Fruit fly (Drosophila melanogaster) whole organism: ENCODE results near the gene CG14237.

Experiments
- CG8478 ChIP-seq: fragments of >200 bp; optimal IDR thresholded peaks from 2 replicates; lab custom pipeline; 2018; ENCODE audit warnings: inconsistent platforms
- Dll ChIP-seq: fragments of >200 bp; optimal IDR thresholded peaks from 2 replicates; lab custom pipeline; 2017
- EcR ChIP-seq, 2 experiments: fragments of >200 bp; optimal IDR thresholded peaks; 2 replicates each; lab custom pipeline; 2017; ENCODE audit warnings: missing biosample characterization in 2 of 2, missing genetic modification characterization in 2 of 2, missing genetic modification reagents in 2 of 2
- pan ChIP-seq: fragments of >200 bp; optimal IDR thresholded peaks from 2 replicates; lab custom pipeline; 2017
- psq ChIP-seq: fragments of >200 bp; optimal IDR thresholded peaks from 2 replicates; lab custom pipeline; 2017
- usp ChIP-seq: fragments of >200 bp; optimal IDR thresholded peaks from 2 replicates; lab custom pipeline; 2017; ENCODE audit warnings: missing biosample characterization, missing genetic modification characterization, mixed read lengths

CG14237 gene

dm6 chr3R:26440455-26441196 lies 16.1 kb upstream of the CG14237 start, which contains the start of gene tx:
TSS of gene tx (plus strand) at chr3R:26440778.
- TF ChIP-seq EcR (GFP tag; optimal IDR thresholded peaks at IDR 0.05; lab: Kevin White, UChicago): no peak
- TF ChIP-seq pan (lab: Kevin White, UChicago): no peak
- no peak for TF ChIP-seq Dll (lab: Kevin White, UChicago)
- no peak for TF ChIP-seq usp (GFP tag; lab: Kevin White, UChicago)
- no peak for TF ChIP-seq psq (lab: Kevin White, UChicago)
- TF ChIP-seq CG8478: no peak

DNA sequence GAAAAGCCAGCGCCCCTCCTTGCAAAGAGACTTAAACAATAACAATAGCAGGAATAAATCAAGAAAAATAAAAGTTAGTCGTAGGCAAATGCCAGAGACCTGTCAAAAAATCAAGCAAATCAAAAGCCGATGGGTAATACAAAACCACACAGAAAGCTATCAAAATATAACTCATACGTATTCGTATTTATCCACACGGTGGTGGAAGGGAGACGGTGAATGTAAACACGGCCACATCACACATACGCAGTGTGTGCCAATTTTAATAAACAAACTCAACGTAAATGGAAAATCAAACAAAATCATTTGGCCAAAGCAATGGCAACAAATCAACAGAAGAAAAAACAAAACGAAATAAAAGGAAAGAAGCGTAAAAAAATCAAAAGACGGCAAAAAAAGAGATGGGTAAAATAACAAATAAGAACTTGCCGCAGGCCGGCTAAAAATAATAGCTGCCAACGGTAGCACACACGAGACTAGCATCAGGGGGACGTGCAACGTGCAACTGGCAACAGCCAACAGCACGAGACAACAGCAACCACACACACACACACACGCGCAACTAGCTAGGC lies 14.0 kb upstream of the CG14237 start:
- TF ChIP-seq pan (lab: Kevin White, UChicago) (no peak), EcR (GFP tag; optimal IDR thresholded peaks at IDR 0.05; lab: Kevin White, UChicago) (no peak), Dll (lab: Kevin White, UChicago) (no peak), psq (lab: Kevin White, UChicago) (no peak), CG8478 (no peak), usp (GFP tag; lab: Kevin White, UChicago) (no peak)

- TF ChIP-seq EcR (GFP tag; optimal IDR thresholded peaks at IDR 0.05; lab: Kevin White, UChicago): no peak
These were observed 13.3 kb upstream of the CG14237 start for dm6 chr3R:26443343-26443742.

dm6 chr3R:26443875-26444511 lies 12.7 kb upstream of the CG14237 start:
- TF ChIP-seq usp (GFP tag; lab: Kevin White, UChicago): no peak
- no peak for TF ChIP-seq pan (lab: Kevin White, UChicago)
- TF ChIP-seq EcR (GFP tag; optimal IDR thresholded peaks at IDR 0.05; lab: Kevin White, UChicago): no peak
- TF ChIP-seq psq (lab: Kevin White, UChicago): no peak
- no peak for TF ChIP-seq CG8478
- no peak for TF ChIP-seq Dll (lab: Kevin White, UChicago)

dm6 chr3R:26448779-26449178 lies 7.9 kb upstream of the CG14237 start, which contains the start of gene Hex-t1:
TSS of gene Hex-t1 (plus strand) at chr3R:26449079.
- TF ChIP-seq Dll (lab: Kevin White, UChicago): no peak
- no peak for TF ChIP-seq CG8478
- no peak for TF ChIP-seq psq (lab: Kevin White, UChicago)
- no peak for TF ChIP-seq usp (GFP tag; lab: Kevin White, UChicago)
- no peak for TF ChIP-seq pan (lab: Kevin White, UChicago)
- TF ChIP-seq EcR (GFP tag; optimal IDR thresholded peaks at IDR 0.05; lab: Kevin White, UChicago): no peak

DNA sequence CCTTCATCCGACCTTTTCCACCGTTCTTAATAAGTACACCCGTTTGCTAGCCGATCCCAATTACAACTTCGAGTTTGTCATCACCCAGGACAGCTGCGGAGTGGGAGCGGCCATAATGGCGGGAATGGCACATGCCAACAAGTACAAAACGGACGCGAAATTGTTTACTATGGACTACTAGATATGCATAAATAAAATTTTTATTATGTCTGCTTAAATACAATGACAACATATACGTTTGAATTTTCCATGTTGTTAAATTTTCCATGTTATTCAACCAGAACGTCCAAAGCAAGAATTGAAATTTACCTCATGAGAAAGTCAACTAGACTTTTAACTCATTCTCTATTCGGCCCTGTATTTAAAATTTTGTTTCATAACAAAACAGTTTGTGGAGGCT lies 6.3 kb upstream of the CG14237 start, which contains the start of gene Hex-t2:
Hex-t2 (plus strand) TSS at position 301 of the 400 bp plus-strand sequence.
- TF ChIP-seq pan (lab: Kevin White, UChicago): no peak
- no peak for TF ChIP-seq EcR (GFP tag; optimal IDR thresholded peaks at IDR 0.05; lab: Kevin White, UChicago)
- TF ChIP-seq psq (lab: Kevin White, UChicago): no peak
- no peak for TF ChIP-seq usp (GFP tag; lab: Kevin White, UChicago)
- TF ChIP-seq Dll (lab: Kevin White, UChicago): no peak
- TF ChIP-seq CG8478: no peak

DNA sequence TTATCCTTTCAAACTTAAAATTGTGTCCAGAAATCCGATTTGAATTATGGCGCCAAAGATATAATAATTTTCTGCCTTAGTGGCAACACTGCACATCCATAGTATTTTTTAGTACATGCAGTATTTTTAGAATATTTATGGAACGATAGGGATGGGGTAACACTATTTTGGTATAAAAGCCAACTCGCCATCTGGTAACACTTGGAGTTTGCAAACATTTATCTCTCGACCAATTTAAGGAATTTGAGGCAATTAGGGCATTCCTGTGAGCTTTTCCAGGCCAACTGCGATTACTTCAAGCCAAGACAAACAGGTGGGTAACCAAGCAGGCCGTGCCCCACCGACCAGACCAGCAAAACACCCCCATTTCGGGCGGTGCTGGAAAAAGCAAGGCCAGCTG lies 4.3 kb upstream of the CG14237 start, which contains the start of gene CG5447:
CG5447 (plus strand) TSS at position 190 of the 400 bp plus-strand sequence.
- TF ChIP-seq CG8478 (no peak), Dll (lab: Kevin White, UChicago) (no peak), EcR (GFP tag; optimal IDR thresholded peaks at IDR 0.05; lab: Kevin White, UChicago) (no peak), pan (lab: Kevin White, UChicago) (no peak), usp (GFP tag; lab: Kevin White, UChicago) (no peak), psq (lab: Kevin White, UChicago) (no peak)

DNA sequence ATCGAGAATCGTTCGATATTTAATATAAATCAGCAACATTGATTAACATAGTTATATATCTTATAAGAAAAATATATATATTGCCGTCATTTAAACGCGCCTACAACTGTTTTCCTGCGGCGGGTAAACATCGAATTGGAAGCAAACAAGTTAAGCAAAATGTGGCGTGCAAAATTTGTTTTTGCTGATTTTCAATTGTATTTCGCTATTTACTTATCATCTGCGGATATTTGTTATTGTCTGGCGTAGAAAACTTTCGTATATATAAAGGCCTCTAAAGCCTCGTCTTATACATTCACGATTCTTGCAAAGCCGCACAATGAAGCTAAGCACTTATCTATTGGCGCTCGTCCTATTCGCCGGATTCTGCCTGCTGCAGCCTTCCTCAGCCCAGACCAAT lies 2.2 kb upstream of the CG14237 start, which contains the start of gene CG43117:
CG43117 (plus strand) TSS at position 301 of the 400 bp plus-strand sequence.
- no peak for TF ChIP-seq psq (lab: Kevin White, UChicago)
- no peak for TF ChIP-seq pan (lab: Kevin White, UChicago)
- no peak for TF ChIP-seq CG8478
- TF ChIP-seq EcR (GFP tag; optimal IDR thresholded peaks at IDR 0.05; lab: Kevin White, UChicago): no peak
- no peak for TF ChIP-seq usp (GFP tag; lab: Kevin White, UChicago)
- no peak for TF ChIP-seq Dll (lab: Kevin White, UChicago)

DNA sequence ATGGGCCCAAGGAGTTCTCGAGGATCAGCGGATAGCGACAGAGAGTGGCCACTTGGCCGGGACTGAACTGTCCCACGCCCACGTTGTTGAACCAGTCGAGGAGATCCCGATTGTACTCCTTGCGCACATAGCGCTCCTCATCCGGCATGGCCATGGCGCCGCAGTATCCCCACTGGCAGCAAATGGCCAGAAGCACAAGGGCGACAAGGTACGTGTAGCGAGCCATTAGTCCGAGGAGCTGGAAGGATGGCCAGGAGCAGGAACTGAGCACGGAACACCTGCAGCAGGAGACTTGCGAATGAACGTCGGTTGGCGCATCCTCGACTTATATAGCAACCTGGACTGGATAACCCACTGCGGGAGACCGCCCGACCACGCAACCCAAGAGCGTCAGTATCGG lies 839 bp upstream of the CG14237 start, which contains the start of gene Pdf:
Pdf (minus strand) TSS at position 304 of the 400 bp plus-strand sequence.
- TF ChIP-seq usp (GFP tag; lab: Kevin White, UChicago) (no peak), psq (lab: Kevin White, UChicago) (no peak), EcR (GFP tag; optimal IDR thresholded peaks at IDR 0.05; lab: Kevin White, UChicago) (no peak), Dll (lab: Kevin White, UChicago) (no peak), CG8478 (no peak), pan (lab: Kevin White, UChicago) (no peak)

DNA sequence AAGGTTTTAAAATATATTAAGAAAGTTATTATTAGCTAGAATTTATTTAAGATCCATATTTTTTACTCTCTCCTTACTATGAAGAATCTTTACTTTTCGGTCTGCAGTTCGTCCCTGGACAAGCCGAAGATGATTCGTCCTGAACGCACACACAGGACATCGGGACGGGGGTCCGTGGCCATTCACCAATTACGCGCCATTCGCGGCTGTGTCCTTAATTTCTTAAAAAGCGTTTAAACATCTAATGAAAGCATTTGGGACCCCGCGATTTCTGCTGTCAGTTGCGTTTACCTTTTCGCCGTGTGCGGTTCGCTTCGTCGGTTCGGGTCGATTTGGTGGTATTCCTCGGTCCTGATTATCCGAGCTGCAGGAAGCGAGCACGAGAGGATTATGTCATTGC lies 1.3 kb downstream of the CG14237 start, which contains the start of gene CG14238:
CG14238 (plus strand) TSS at position 301 of the 400 bp plus-strand sequence.
- TF ChIP-seq CG8478 (no peak), Dll (lab: Kevin White, UChicago) (no peak), usp (GFP tag; lab: Kevin White, UChicago) (no peak), pan (lab: Kevin White, UChicago) (no peak), psq (lab: Kevin White, UChicago) (no peak), EcR (GFP tag; optimal IDR thresholded peaks at IDR 0.05; lab: Kevin White, UChicago) (no peak)

- TF ChIP-seq psq (lab: Kevin White, UChicago): no peak
- no peak for TF ChIP-seq pan (lab: Kevin White, UChicago)
- TF ChIP-seq EcR (GFP tag; optimal IDR thresholded peaks at IDR 0.05; lab: Kevin White, UChicago): no peak
- TF ChIP-seq CG8478: no peak
- no peak for TF ChIP-seq Dll (lab: Kevin White, UChicago)
- no peak for TF ChIP-seq usp (GFP tag; lab: Kevin White, UChicago)
These were observed 4.6 kb downstream of the CG14237 start, which contains the start of gene CG5455 for dm6 chr3R:26461226-26461805. TSS of gene CG5455 (plus strand) at chr3R:26461527.
